Worm (Caenorhabditis elegans) whole organism, L3 larva: ENCODE measurements around the gene F55B11.4.
A peak's percentile ranks its signal among the peaks of the same experiment; 100 is the strongest.

ENCODE experiments used
- R02D3.7 ChIP-seq: fragments of 150-350 bp; optimal IDR thresholded peaks from 2 replicates; lab custom pipeline; 2014; ENCODE audit warnings: missing biosample characterization, missing genetic modification characterization
- ZK546.5 ChIP-seq: sonication (generic microtip); optimal IDR thresholded peaks from 2 replicates; lab custom pipeline; 2017; ENCODE audit warnings: missing biosample characterization, missing genetic modification characterization
- aly-2 ChIP-seq: fragments of 150-350 bp; optimal IDR thresholded peaks from 2 replicates; lab custom pipeline; 2014; ENCODE audit warnings: missing biosample characterization, missing genetic modification characterization
- ama-1 ChIP-seq: fragments of 150-350 bp; optimal IDR thresholded peaks from 2 replicates; lab custom pipeline; 2018
- ceh-16 ChIP-seq: sonication (generic microtip); optimal IDR thresholded peaks from 2 replicates; lab custom pipeline; 2017; ENCODE audit warnings: missing biosample characterization, missing genetic modification characterization
- ceh-28 ChIP-seq: fragments of 150-350 bp; optimal IDR thresholded peaks from 2 replicates; lab custom pipeline; 2014; ENCODE audit warnings: missing biosample characterization, missing genetic modification reagents, missing genetic modification characterization
- ceh-82 ChIP-seq: fragments of 150-350 bp; optimal IDR thresholded peaks from 2 replicates; lab custom pipeline; 2014; ENCODE audit warnings: missing biosample characterization, missing genetic modification characterization
- ceh-9 ChIP-seq: sonication (generic microtip); optimal IDR thresholded peaks from 2 replicates; lab custom pipeline; 2018; ENCODE audit warnings: missing biosample characterization, missing genetic modification characterization
- egl-5 ChIP-seq: fragments of 150-350 bp; optimal IDR thresholded peaks from 2 replicates; lab custom pipeline; 2017; ENCODE audit warnings: missing biosample characterization, missing genetic modification reagents, missing genetic modification characterization, inconsistent platforms
- elt-1 ChIP-seq: fragments of 150-350 bp; optimal IDR thresholded peaks from 2 replicates; lab custom pipeline; 2014; ENCODE audit warnings: missing biosample characterization, missing genetic modification characterization
- elt-2 ChIP-seq: sonication (generic microtip); optimal IDR thresholded peaks from 2 replicates; lab custom pipeline; 2016; ENCODE audit warnings: missing genetic modification reagents, mild to moderate bottlenecking, missing genetic modification characterization, missing compliant biosample characterization
- eor-1 ChIP-seq, 2 experiments: fragments of 150-350 bp; optimal IDR thresholded peaks; 2 replicates each; lab custom pipeline; 2014 to 2018; ENCODE audit warnings: missing biosample characterization in 2 of 2, missing genetic modification characterization in 2 of 2
- fkh-10 ChIP-seq: sonication (generic microtip); optimal IDR thresholded peaks from 2 replicates; lab custom pipeline; 2017; ENCODE audit warnings: missing biosample characterization, missing genetic modification reagents, missing genetic modification characterization
- fkh-2 ChIP-seq: fragments of 150-350 bp; optimal IDR thresholded peaks from 2 replicates; lab custom pipeline; 2014; ENCODE audit warnings: missing biosample characterization, missing genetic modification reagents, missing genetic modification characterization
- hmg-11 ChIP-seq: sonication (generic microtip); optimal IDR thresholded peaks from 2 replicates; lab custom pipeline; 2016; ENCODE audit warnings: missing genetic modification characterization, missing compliant biosample characterization
- jun-1 ChIP-seq: fragments of 150-350 bp; optimal IDR thresholded peaks from 2 replicates; lab custom pipeline; 2014; ENCODE audit warnings: missing biosample characterization, missing genetic modification reagents, missing genetic modification characterization
- lin-15B ChIP-seq: fragments of 150-350 bp; optimal IDR thresholded peaks from 2 replicates; lab custom pipeline; 2014; ENCODE audit warnings: missing biosample characterization, missing genetic modification characterization
- lin-39 ChIP-seq: fragments of 150-350 bp; optimal IDR thresholded peaks from 2 replicates; lab custom pipeline; 2018; ENCODE audit warnings: missing biosample characterization, missing genetic modification reagents, missing genetic modification characterization
- lsy-12 ChIP-seq: sonication (generic microtip); optimal IDR thresholded peaks from 2 replicates; lab custom pipeline; 2016; ENCODE audit warnings: mild to moderate bottlenecking, missing genetic modification characterization, missing compliant biosample characterization
- mdl-1 ChIP-seq: fragments of 150-350 bp; optimal IDR thresholded peaks from 2 replicates; lab custom pipeline; 2014; ENCODE audit warnings: missing biosample characterization, missing genetic modification characterization
- mml-1 ChIP-seq: fragments of 150-350 bp; sonication (generic microtip); optimal IDR thresholded peaks from 3 replicates; lab custom pipeline; 2014; ENCODE audit warnings: missing biosample characterization, missing genetic modification characterization
- nfya-1 ChIP-seq: sonication (generic microtip); optimal IDR thresholded peaks from 2 replicates; lab custom pipeline; 2017; ENCODE audit warnings: missing genetic modification characterization, mild to moderate bottlenecking, missing compliant biosample characterization, antibody characterized with exemption, moderate library complexity; ENCODE audit not compliant: insufficient read depth
- nhr-11 ChIP-seq: fragments of 150-350 bp; optimal IDR thresholded peaks from 2 replicates; lab custom pipeline; 2014; ENCODE audit warnings: missing biosample characterization, missing genetic modification characterization
- nhr-23 ChIP-seq: fragments of 150-350 bp; optimal IDR thresholded peaks from 2 replicates; lab custom pipeline; 2014; ENCODE audit warnings: missing biosample characterization, missing genetic modification reagents, missing genetic modification characterization
- nhr-237 ChIP-seq: fragments of 150-350 bp; optimal IDR thresholded peaks from 2 replicates; lab custom pipeline; 2014; ENCODE audit warnings: missing biosample characterization, missing genetic modification characterization
- nhr-28 ChIP-seq: fragments of 150-350 bp; optimal IDR thresholded peaks from 2 replicates; lab custom pipeline; 2014; ENCODE audit warnings: missing biosample characterization, missing genetic modification characterization
- nhr-67 ChIP-seq: fragments of 150-350 bp; optimal IDR thresholded peaks from 2 replicates; lab custom pipeline; 2014; ENCODE audit warnings: missing biosample characterization, missing genetic modification characterization
- nhr-77 ChIP-seq: fragments of 150-350 bp; optimal IDR thresholded peaks from 2 replicates; lab custom pipeline; 2014; ENCODE audit warnings: missing biosample characterization, missing genetic modification characterization
- pha-4 ChIP-seq: fragments of 150-350 bp; optimal IDR thresholded peaks from 2 replicates; lab custom pipeline; 2014; ENCODE audit warnings: missing biosample characterization, missing genetic modification reagents, missing genetic modification characterization
- pqm-1 ChIP-seq: fragments of 150-350 bp; optimal IDR thresholded peaks from 2 replicates; lab custom pipeline; 2017; ENCODE audit warnings: missing biosample characterization, missing genetic modification characterization, inconsistent platforms
- sea-2 ChIP-seq: fragments of 150-350 bp; sonication (generic microtip); optimal IDR thresholded peaks from 4 replicates; lab custom pipeline; 2014; ENCODE audit warnings: missing biosample characterization, missing genetic modification reagents, missing genetic modification characterization
- skn-1 ChIP-seq: fragments of 150-350 bp; optimal IDR thresholded peaks from 2 replicates; lab custom pipeline; 2014; ENCODE audit warnings: missing biosample characterization, missing genetic modification characterization
- tbx-2 ChIP-seq: sonication (generic microtip); optimal IDR thresholded peaks from 2 replicates; lab custom pipeline; 2016; ENCODE audit warnings: mild to moderate bottlenecking, missing genetic modification characterization, missing compliant biosample characterization
- unc-39 ChIP-seq: sonication (generic microtip); optimal IDR thresholded peaks from 4 replicates; lab custom pipeline; 2017; ENCODE audit warnings: missing biosample characterization, missing genetic modification characterization
- unc-62 ChIP-seq: fragments of 150-350 bp; sonication (generic microtip); optimal IDR thresholded peaks from 4 replicates; lab custom pipeline; 2014; ENCODE audit warnings: missing biosample characterization, missing genetic modification reagents, missing genetic modification characterization
- ztf-4 ChIP-seq: fragments of 150-350 bp; optimal IDR thresholded peaks from 2 replicates; lab custom pipeline; 2014; ENCODE audit warnings: missing biosample characterization, missing genetic modification characterization

Gene F55B11.4

DNA sequence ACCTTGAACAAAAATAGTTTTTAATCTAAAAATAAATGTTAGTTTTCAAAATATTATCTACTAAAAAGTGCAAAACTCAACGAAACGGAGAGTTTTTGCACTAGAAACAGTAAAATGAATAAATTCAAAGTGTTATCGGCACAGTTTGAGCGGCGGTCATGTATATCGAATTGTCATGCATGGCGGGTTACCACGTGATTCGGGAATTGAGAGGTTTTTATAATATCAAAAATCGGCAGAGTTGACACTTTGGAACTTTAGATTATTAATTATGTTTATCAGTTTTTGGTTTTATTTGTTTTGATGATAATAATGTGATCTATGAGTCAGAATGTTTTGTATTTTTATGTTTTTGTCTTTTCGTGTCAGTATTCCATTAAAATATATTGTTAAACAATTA lies 17.3 kb downstream of the F55B11.4 start:
- no peak for TF ChIP-seq ceh-16 (tag; lab: Kevin White, UChicago)
- TF ChIP-seq elt-2, result peak; percentile 97
- TF ChIP-seq lin-39 (tag; lab: Kevin White, UChicago), result no peak
- TF ChIP-seq ZK546.5, result no peak
- TF ChIP-seq sea-2 (GFP tag; lab: Kevin White, UChicago), result no peak
- peak; percentile 94 for TF ChIP-seq pqm-1 (tag; lab: Kevin White, UChicago)
- TF ChIP-seq pha-4 (tag; lab: Kevin White, UChicago), result peak; percentile 64
- TF ChIP-seq jun-1 (tag; lab: Kevin White, UChicago), result peak; percentile 46
- TF ChIP-seq nhr-67 (tag; lab: Kevin White, UChicago), result no peak
- TF ChIP-seq unc-62, result no peak
- TF ChIP-seq ceh-82 (tag; lab: Kevin White, UChicago), result no peak

DNA sequence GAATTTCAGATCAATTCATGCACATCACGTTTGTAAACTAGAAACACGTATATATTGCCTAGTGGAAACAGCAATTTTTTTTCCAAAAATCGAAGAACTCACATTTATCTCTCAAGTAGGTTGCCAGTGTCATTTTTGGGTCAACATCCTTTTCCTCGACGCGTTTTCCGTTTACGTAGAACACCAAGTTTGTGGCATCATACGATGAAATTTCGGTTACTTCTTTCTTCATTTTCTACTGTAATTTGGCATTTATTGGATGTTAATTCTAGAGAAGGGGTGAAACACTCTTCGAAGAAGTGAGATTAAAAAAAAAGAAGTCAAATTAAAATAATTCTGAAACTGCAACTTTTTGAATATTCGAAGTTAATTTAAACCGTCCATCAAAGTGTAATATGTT lies 18.1 kb downstream of the F55B11.4 start, which contains the start of gene xdh-1:
Gene xdh-1, minus strand, starts transcription at position 240 of the 400 bp plus-strand sequence.
- TF ChIP-seq tbx-2 (tag; lab: Kevin White, UChicago), result no peak
- no peak for TF ChIP-seq nhr-67 (tag; lab: Kevin White, UChicago)
- TF ChIP-seq mdl-1, result no peak
- no peak for TF ChIP-seq unc-62
- no peak for TF ChIP-seq nhr-77 (tag; lab: Kevin White, UChicago)
- TF ChIP-seq ztf-4 (tag; lab: Kevin White, UChicago), result no peak

- TF ChIP-seq nhr-237 (tag; lab: Kevin White, UChicago), result no peak
Measured at ce11 chrIV:14408569-14408968, 22.2 kb downstream of the F55B11.4 start.

DNA sequence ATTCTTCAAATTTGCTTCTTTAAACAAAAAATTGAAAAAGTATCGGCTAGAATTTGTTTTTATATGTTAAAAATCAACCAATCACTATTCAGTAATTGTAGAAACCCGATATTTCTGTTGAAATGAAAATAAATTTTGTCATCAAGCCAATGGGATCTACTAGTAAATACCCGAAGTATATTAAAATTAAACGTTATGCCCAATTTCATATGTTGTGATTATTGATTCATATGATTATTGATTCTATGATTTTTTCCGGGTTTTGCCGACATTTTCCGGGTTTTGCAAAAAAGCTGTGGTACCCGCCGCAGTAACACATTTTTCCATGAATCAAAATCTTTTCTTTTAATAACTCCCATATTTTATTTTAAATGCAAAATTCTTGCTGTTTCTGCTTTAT lies 35.2 kb downstream of the F55B11.4 start:
- TF ChIP-seq mml-1 (tag; lab: Kevin White, UChicago), result no peak
- TF ChIP-seq aly-2, result no peak

- TF ChIP-seq egl-5 (tag; lab: Kevin White, UChicago) (no peak), lin-15B (tag; lab: Kevin White, UChicago) (no peak), lin-39 (tag; lab: Kevin White, UChicago) (no peak), nhr-237 (tag; lab: Kevin White, UChicago) (no peak), nhr-28 (no peak), fkh-10 (no peak), lsy-12 (no peak)
Measured at ce11 chrIV:14394812-14395211, 35.9 kb downstream of the F55B11.4 start.

- TF ChIP-seq elt-1 (tag; lab: Kevin White, UChicago) (no peak), ceh-28 (tag; lab: Kevin White, UChicago) (no peak), skn-1 (tag; lab: Kevin White, UChicago) (no peak), unc-39 (no peak), fkh-10 (no peak), elt-2 (no peak), nfya-1 (tag; lab: Kevin White, UChicago) (no peak), eor-1 (tag; optimal IDR thresholded peaks at IDR 0.05; lab: Kevin White, UChicago) (no peak), pqm-1 (tag; lab: Kevin White, UChicago) (no peak), ceh-9 (no peak), hmg-11 (tag; lab: Kevin White, UChicago) (no peak), nhr-237 (tag; lab: Kevin White, UChicago) (no peak), R02D3.7 (tag; lab: Kevin White, UChicago) (no peak), lin-39 (tag; lab: Kevin White, UChicago) (no peak), aly-2 (no peak), nhr-11 (tag; lab: Kevin White, UChicago) (no peak), ama-1 (lab: Kevin White, UChicago) (no peak), fkh-2 (no peak), nhr-23 (no peak), nhr-77 (tag; lab: Kevin White, UChicago) (no peak)
Measured at ce11 chrIV:14393838-14394237, 36.9 kb downstream of the F55B11.4 start, which contains the start of gene clc-8. Gene clc-8, plus strand, starts transcription at chrIV:14394138.
